Worm (Caenorhabditis elegans) whole organism, early embryonic: ENCODE measurements around the gene sax-3.

Source experiments
- B0310.2 ChIP-seq: sonication (generic microtip); optimal IDR thresholded peaks from 2 replicates; lab custom pipeline; 2016; ENCODE audit warnings: mild to moderate bottlenecking, missing genetic modification characterization, missing compliant biosample characterization
- aly-1 ChIP-seq: sonication (generic microtip); optimal IDR thresholded peaks from 2 replicates; lab custom pipeline; 2016; ENCODE audit warnings: missing genetic modification characterization, missing compliant biosample characterization
- ama-1 ChIP-seq: fragments of 150-350 bp; optimal IDR thresholded peaks from 2 replicates; lab custom pipeline; 2014
- ceh-13 ChIP-seq: fragments of 200-800 bp; sonication (Bioruptor generic); optimal IDR thresholded peaks from 2 replicates; lab custom pipeline; 2018; ENCODE audit warnings: mild to moderate bottlenecking, missing genetic modification characterization, missing compliant biosample characterization
- ets-7 ChIP-seq: sonication (generic microtip); optimal IDR thresholded peaks from 2 replicates; lab custom pipeline; 2016; ENCODE audit warnings: missing genotype, missing genetic modification characterization, missing compliant biosample characterization
- hmbx-1 ChIP-seq: sonication (generic microtip); optimal IDR thresholded peaks from 2 replicates; lab custom pipeline; 2016; ENCODE audit warnings: mild to moderate bottlenecking, missing genetic modification characterization, missing compliant biosample characterization
- pes-1 ChIP-seq: fragments of 200-800 bp; sonication (Bioruptor generic); IDR thresholded peaks from 2 replicates; pipeline ENCODE4 v1.3.6; 2022; ENCODE audit warnings: missing genetic modification reagents, missing genetic modification characterization, missing compliant biosample characterization
- sea-1 ChIP-seq: fragments of 200-800 bp; sonication (Bioruptor generic); conservative IDR thresholded peaks from 2 replicates; pipeline ENCODE4 v1.3.6; 2022; ENCODE audit warnings: missing genetic modification characterization, missing compliant biosample characterization
- tbx-11 ChIP-seq: fragments of 200-800 bp; sonication (Bioruptor generic); IDR thresholded peaks from 2 replicates; pipeline ENCODE4 v1.3.6; 2022; ENCODE audit warnings: missing genetic modification characterization, missing compliant biosample characterization
- tbx-37 ChIP-seq: fragments of 200-800 bp; sonication (Bioruptor generic); conservative IDR thresholded peaks from 2 replicates; pipeline ENCODE4 v1.3.6; 2022; ENCODE audit warnings: missing genetic modification reagents, missing genetic modification characterization, missing compliant biosample characterization

DNA sequence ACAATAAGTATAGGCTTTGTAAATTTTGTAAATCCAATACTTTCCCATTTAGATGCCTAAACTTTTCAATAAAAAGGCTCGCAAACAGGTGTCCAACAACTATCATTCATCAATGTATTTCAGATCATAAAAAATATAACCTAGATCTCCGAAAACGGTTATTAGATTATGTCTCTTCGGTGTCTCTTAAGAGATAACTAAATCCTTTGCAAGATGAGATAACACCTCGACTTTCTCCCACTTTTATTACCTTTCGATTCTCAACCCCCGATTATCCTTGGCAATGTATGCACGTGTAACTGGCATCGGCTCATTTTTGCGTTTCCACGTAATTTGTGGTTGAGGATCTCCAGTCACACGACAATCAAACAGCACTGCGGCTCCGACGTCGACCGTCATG, 3.6 kb downstream of the sax-3 start:
- TF ChIP-seq tbx-11 (no peak), hmbx-1 (tag; lab: Kevin White, UChicago) (no peak), pes-1 (GFP tag; lab: Robert Waterston, UW) (no peak), ama-1 (no peak), tbx-37 (no peak), ceh-13 (GFP tag; lab: Kevin White, UChicago) (no peak), ets-7 (tag; lab: Kevin White, UChicago) (no peak), B0310.2 (tag; lab: Kevin White, UChicago) (no peak), sea-1 (no peak), aly-1 (tag; lab: Kevin White, UChicago) (no peak)
